Fruit fly (Drosophila melanogaster): ENCODE results near the gene Tl.
A peak's percentile ranks its signal among the peaks of the same experiment; 100 is the strongest.

The Tl gene

dm6 chr3R:26796529-26797121 is 2.2 kb upstream of the Tl start (continued):
- TF ChIP-seq chif (GFP tag; optimal IDR thresholded peaks at IDR 0.05) (peak in 1 of 2 experiments; percentile 11), grn (GFP tag; optimal IDR thresholded peaks at IDR 0.05) (peak; percentile 94), CG4328 (GFP tag; optimal IDR thresholded peaks at IDR 0.05) (peak; percentile 5), pros (GFP tag; optimal IDR thresholded peaks at IDR 0.05) (peak; percentile 74), fd102C (GFP tag; optimal IDR thresholded peaks at IDR 0.05) (peak; percentile 23), CG15601 (tag; optimal IDR thresholded peaks at IDR 0.05) (peak; percentile 20), dmrt11E (tag; optimal IDR thresholded peaks at IDR 0.05) (peak; percentile 55), Dip3 (GFP tag; optimal IDR thresholded peaks at IDR 0.05) (no peak), CG9727 (GFP tag; optimal IDR thresholded peaks at IDR 0.05) (peak; percentile 31), sc (optimal IDR thresholded peaks at IDR 0.05) (no peak), sc (GFP tag; optimal IDR thresholded peaks at IDR 0.05) (peak; percentile 21), zen (tag; optimal IDR thresholded peaks at IDR 0.05) (peak; percentile 60), Fer3 (tag; optimal IDR thresholded peaks at IDR 0.05) (no peak), salm (tag; optimal IDR thresholded peaks at IDR 0.05) (peak; percentile 15), ac (GFP tag; optimal IDR thresholded peaks at IDR 0.05) (peak; percentile 59), cad (GFP tag; optimal IDR thresholded peaks at IDR 0.05) (peak; percentile 25), CG18262 (tag; optimal IDR thresholded peaks at IDR 0.05) (peak; percentile 33), CG7745 (tag; optimal IDR thresholded peaks at IDR 0.05) (peak; percentile 82), Xrp1 (GFP tag; IDR thresholded peaks at IDR 0.05) (peak; percentile 58), pho (GFP tag; optimal IDR thresholded peaks at IDR 0.05) (no peak), CG6813 (GFP tag; optimal IDR thresholded peaks at IDR 0.05) (peak; percentile 29), CG5180 (GFP tag; optimal IDR thresholded peaks at IDR 0.05) (no peak), tup (GFP tag; optimal IDR thresholded peaks at IDR 0.05) (no peak), CG1603 (tag; optimal IDR thresholded peaks at IDR 0.05) (peak; percentile 30), CG18619 (GFP tag; optimal IDR thresholded peaks at IDR 0.05) (peak; percentile 28), Vsx1 (GFP tag; optimal IDR thresholded peaks at IDR 0.05) (peak; percentile 64), az2 (GFP tag; optimal IDR thresholded peaks at IDR 0.05) (no peak), nau (GFP tag; optimal IDR thresholded peaks at IDR 0.05) (no peak)

dm6 chr3R:26797748-26798468 is 933 bp upstream of the Tl start:
- TF ChIP-seq Elba2 (GFP tag; optimal IDR thresholded peaks at IDR 0.05) (peak; percentile 13), CG4820 (GFP tag; optimal IDR thresholded peaks at IDR 0.05) (no peak), CG1832 (GFP tag; optimal IDR thresholded peaks at IDR 0.05) (peak; percentile 86), Vsx1 (GFP tag; optimal IDR thresholded peaks at IDR 0.05) (peak; percentile 25), CG3838 (GFP tag; optimal IDR thresholded peaks at IDR 0.05) (no peak), inv (GFP tag; IDR thresholded peaks at IDR 0.05; ENCODE audit: partially characterized antibody) (no peak), pros (GFP tag; optimal IDR thresholded peaks at IDR 0.05) (peak; percentile 43), CG17385 (GFP tag; optimal IDR thresholded peaks at IDR 0.05) (no peak), repo (GFP tag; optimal IDR thresholded peaks at IDR 0.05) (no peak), Stat92E (GFP tag; optimal IDR thresholded peaks at IDR 0.05) (peak in 1 of 3 experiments; percentile 12), Trl (optimal IDR thresholded peaks at IDR 0.05) (peak; percentile 83 to 90), Trl (GFP tag; optimal IDR thresholded peaks at IDR 0.05) (no peak), chinmo (GFP tag; IDR thresholded peaks at IDR 0.05; ENCODE audit: partially characterized antibody) (peak; percentile 84; the same call in 2 of the 4 replicates), sr (GFP tag; IDR thresholded peaks at IDR 0.05) (peak; percentile 92), exex (tag; optimal IDR thresholded peaks at IDR 0.05) (peak; percentile 6), Rx (GFP tag; IDR thresholded peaks at IDR 0.05) (no peak), otp (GFP tag; IDR thresholded peaks at IDR 0.05) (0 out of 3 replicates have a peak, but pooled peaks have one; percentile 32), Nf-YC (tag; optimal IDR thresholded peaks at IDR 0.05) (peak; percentile 27), CG10321 (GFP tag; IDR thresholded peaks at IDR 0.05) (peak; percentile 70), vvl (GFP tag; IDR thresholded peaks at IDR 0.05) (peak; percentile 68), Chrac-16 (GFP tag; optimal IDR thresholded peaks at IDR 0.05) (no peak), kni (GFP tag; optimal IDR thresholded peaks at IDR 0.05) (peak; percentile 58), run (tag; optimal IDR thresholded peaks at IDR 0.05) (peak; percentile 8)
